Fruit fly (Drosophila melanogaster) whole organism, larva: ENCODE data around the gene Dnali1.

Experiments used
- noc ChIP-seq: fragments of 200-800 bp; sonication (Bioruptor generic); optimal IDR thresholded peaks from 3 replicates; lab custom pipeline; 2019; ENCODE audit warnings: missing biosample characterization, mild to moderate bottlenecking, missing genetic modification characterization, moderate library complexity

Gene Dnali1

dm6 chr3R:11893197-11893596 is at the start of gene Dnali1:
TSS of gene Dnali1 (minus strand) at chr3R:11893297.
- no peak for TF ChIP-seq noc (tag; lab: Kevin White, UChicago)

- TF ChIP-seq noc (tag; lab: Kevin White, UChicago), result no peak
Measured at dm6 chr3R:11941116-11941515, 48.0 kb upstream of the Dnali1 start.

- no peak for TF ChIP-seq noc (tag; lab: Kevin White, UChicago)
Measured at dm6 chr3R:11937427-11938114, 44.5 kb upstream of the Dnali1 start.

dm6 chr3R:11933903-11934302 is 40.8 kb upstream of the Dnali1 start:
- TF ChIP-seq noc (tag; lab: Kevin White, UChicago), result no peak

- TF ChIP-seq noc (tag; lab: Kevin White, UChicago), result no peak
Measured at dm6 chr3R:11930962-11931361, 37.9 kb upstream of the Dnali1 start, which contains the start of gene CG14731. TSS of gene CG14731 (plus strand) at chr3R:11931262.

- TF ChIP-seq noc (tag; lab: Kevin White, UChicago), result no peak
Measured at dm6 chr3R:11920605-11921004, 27.5 kb upstream of the Dnali1 start.

dm6 chr3R:11902893-11903292 is 9.8 kb upstream of the Dnali1 start:
- no peak for TF ChIP-seq noc (tag; lab: Kevin White, UChicago)

dm6 chr3R:11897282-11897681 is 4.2 kb upstream of the Dnali1 start, which contains the start of gene CG34307:
TSS of gene CG34307 (plus strand) at chr3R:11897582.
- no peak for TF ChIP-seq noc (tag; lab: Kevin White, UChicago)

- TF ChIP-seq noc (tag; lab: Kevin White, UChicago), result no peak
Measured at dm6 chr3R:11888038-11888567, 5.0 kb downstream of the Dnali1 start.

dm6 chr3R:11887114-11888037 is 5.7 kb downstream of the Dnali1 start, which contains the start of gene mthl5:
TSS of gene mthl5 (minus strand) at chr3R:11887168.
- TF ChIP-seq noc (tag; lab: Kevin White, UChicago), result peak; percentile 56

dm6 chr3R:11883129-11883528 is 10.0 kb downstream of the Dnali1 start:
- TF ChIP-seq noc (tag; lab: Kevin White, UChicago), result no peak

- TF ChIP-seq noc (tag; lab: Kevin White, UChicago), result no peak
Measured at dm6 chr3R:11882506-11882953, 10.6 kb downstream of the Dnali1 start, which contains the start of the genes CG6962 and CG31368. TSS of gene CG6962 (minus strand) at chr3R:11882534. TSS of gene CG31368 (plus strand) at chr3R:11882790.

dm6 chr3R:11877162-11877561 is 15.9 kb downstream of the Dnali1 start, which contains the start of gene sad:
TSS of gene sad (plus strand) at chr3R:11877235.
- TF ChIP-seq noc (tag; lab: Kevin White, UChicago), result no peak

- no peak for TF ChIP-seq noc (tag; lab: Kevin White, UChicago)
Measured at dm6 chr3R:11876750-11877149, 16.3 kb downstream of the Dnali1 start.

- no peak for TF ChIP-seq noc (tag; lab: Kevin White, UChicago)
Measured at dm6 chr3R:11872692-11873091, 20.4 kb downstream of the Dnali1 start.

- TF ChIP-seq noc (tag; lab: Kevin White, UChicago), result no peak
Measured at dm6 chr3R:11870135-11870534, 23.0 kb downstream of the Dnali1 start.
